Fruit fly (Drosophila melanogaster) whole organism, embryonic: ENCODE results near the gene Dad1.

Source experiments
- Ada2b ChIP-seq: fragments of 200-800 bp; sonication (Bioruptor generic); IDR thresholded peaks from 2 replicates; pipeline ENCODE4 v1.3.6; 2022; ENCODE audit warnings: missing biosample characterization, missing genetic modification characterization
- Adf1 ChIP-seq: fragments of 200-800 bp; sonication (Bioruptor generic); IDR thresholded peaks from 2 replicates; pipeline ENCODE4 v1.3.6; 2022; ENCODE audit warnings: missing biosample characterization, missing genetic modification characterization
- Bdp1 ChIP-seq: fragments of 200-800 bp; sonication (Bioruptor generic); optimal IDR thresholded peaks from 3 replicates; lab custom pipeline; 2016; ENCODE audit warnings: missing biosample characterization, missing genetic modification characterization
- Blimp-1 ChIP-seq: fragments of 200-800 bp; sonication (Bioruptor generic); optimal IDR thresholded peaks from 3 replicates; lab custom pipeline; 2018; ENCODE audit warnings: missing biosample characterization, missing genetic modification characterization, mild to moderate bottlenecking, moderate library complexity, missing genetic modification reagents
- CG10147 ChIP-seq: fragments of 200-800 bp; sonication (Bioruptor generic); optimal IDR thresholded peaks from 2 replicates; lab custom pipeline; 2019; ENCODE audit warnings: missing biosample characterization, mild to moderate bottlenecking, missing genetic modification characterization, moderate library complexity
- CG11093 ChIP-seq: fragments of 200-800 bp; sonication (Bioruptor generic); IDR thresholded peaks from 3 replicates; pipeline ENCODE4 v1.3.6; 2022; ENCODE audit warnings: missing biosample characterization, missing genetic modification characterization
- CG12071 ChIP-seq: fragments of 200-800 bp; sonication (Bioruptor generic); optimal IDR thresholded peaks from 3 replicates; lab custom pipeline; 2018; ENCODE audit warnings: missing biosample characterization, mild to moderate bottlenecking, missing genetic modification characterization
- CG12219 ChIP-seq: fragments of 200-800 bp; sonication (Bioruptor generic); optimal IDR thresholded peaks from 3 replicates; lab custom pipeline; 2018; ENCODE audit warnings: missing biosample characterization, mild to moderate bottlenecking, missing genetic modification characterization
- CG13287 ChIP-seq: fragments of 200-800 bp; sonication (Bioruptor generic); IDR thresholded peaks from 2 replicates; pipeline ENCODE4 v1.3.6; 2022; ENCODE audit warnings: missing biosample characterization, missing genetic modification characterization; ENCODE audit not compliant: partially characterized antibody
- CG14965 ChIP-seq: fragments of 200-800 bp; sonication (Bioruptor generic); optimal IDR thresholded peaks from 2 replicates; lab custom pipeline; 2016; ENCODE audit warnings: missing biosample characterization, missing genetic modification characterization, borderline replicate concordance
- CG16863 ChIP-seq: fragments of 200-800 bp; sonication (Bioruptor generic); optimal IDR thresholded peaks from 3 replicates; lab custom pipeline; 2016; ENCODE audit warnings: missing biosample characterization, missing genetic modification characterization
- CG17385 ChIP-seq: fragments of 200-800 bp; sonication (Bioruptor generic); optimal IDR thresholded peaks from 3 replicates; lab custom pipeline; 2018; ENCODE audit warnings: missing biosample characterization, mild to moderate bottlenecking, missing genetic modification characterization
- CG1792 ChIP-seq: fragments of 200-800 bp; sonication (Bioruptor generic); optimal IDR thresholded peaks from 2 replicates; lab custom pipeline; 2016; ENCODE audit warnings: missing biosample characterization, missing genetic modification characterization
- CG1832 ChIP-seq: fragments of 200-800 bp; sonication (Bioruptor generic); optimal IDR thresholded peaks from 2 replicates; lab custom pipeline; 2017; ENCODE audit warnings: missing biosample characterization, mild to moderate bottlenecking, missing genetic modification characterization, inconsistent platforms
- CG18599 ChIP-seq: fragments of 200-800 bp; sonication (Bioruptor generic); optimal IDR thresholded peaks from 3 replicates; lab custom pipeline; 2017; ENCODE audit warnings: missing biosample characterization, missing genetic modification characterization, mild to moderate bottlenecking, moderate library complexity, missing genetic modification reagents
- CG2116 ChIP-seq: fragments of 200-800 bp; sonication (Bioruptor generic); optimal IDR thresholded peaks from 3 replicates; lab custom pipeline; 2018; ENCODE audit warnings: missing biosample characterization, mild to moderate bottlenecking, missing genetic modification characterization
- CG33213 ChIP-seq: fragments of 200-800 bp; sonication (Bioruptor generic); optimal IDR thresholded peaks from 3 replicates; lab custom pipeline; 2016; ENCODE audit warnings: missing biosample characterization, missing genetic modification characterization
- CG3847 ChIP-seq: fragments of 200-800 bp; sonication (Bioruptor generic); IDR thresholded peaks from 2 replicates; pipeline ENCODE4 v1.3.6; 2022; ENCODE audit warnings: missing biosample characterization, missing genetic modification characterization
- CG43689 ChIP-seq: fragments of 200-800 bp; sonication (Bioruptor generic); IDR thresholded peaks from 2 replicates; pipeline ENCODE4 v1.3.6; 2022; ENCODE audit warnings: missing biosample characterization, missing genetic modification characterization
- CG4617 ChIP-seq: fragments of 200-800 bp; sonication (Bioruptor generic); optimal IDR thresholded peaks from 3 replicates; lab custom pipeline; 2016; ENCODE audit warnings: missing biosample characterization, missing genetic modification characterization, borderline replicate concordance
- CG4854 ChIP-seq: fragments of 200-800 bp; sonication (Bioruptor generic); optimal IDR thresholded peaks from 2 replicates; lab custom pipeline; 2016; ENCODE audit warnings: missing biosample characterization, missing genetic modification characterization, inconsistent platforms
- CG7372 ChIP-seq: fragments of 200-800 bp; sonication (Bioruptor generic); IDR thresholded peaks from 2 replicates; pipeline ENCODE4 v1.3.6; 2022; ENCODE audit warnings: missing biosample characterization, missing genetic modification characterization
- CG8478 ChIP-seq: fragments of >200 bp; optimal IDR thresholded peaks from 2 replicates; lab custom pipeline; 2018
- CHES-1-like ChIP-seq: fragments of 200-800 bp; sonication (Bioruptor generic); optimal IDR thresholded peaks from 2 replicates; lab custom pipeline; 2016; ENCODE audit warnings: missing biosample characterization, missing genetic modification characterization
- CTCF ChIP-seq: fragments of 200-800 bp; sonication (Bioruptor generic); optimal IDR thresholded peaks from 2 replicates; lab custom pipeline; 2017; ENCODE audit warnings: missing biosample characterization, mild to moderate bottlenecking, missing genetic modification characterization, moderate library complexity
- D19A ChIP-seq: fragments of 200-800 bp; optimal IDR thresholded peaks from 3 replicates; lab custom pipeline; 2019; ENCODE audit warnings: missing biosample characterization, mild to moderate bottlenecking, missing genetic modification characterization, moderate library complexity
- Dp ChIP-seq: fragments of 200-800 bp; sonication (Bioruptor generic); optimal IDR thresholded peaks from 2 replicates; lab custom pipeline; 2018; ENCODE audit warnings: missing biosample characterization, mild to moderate bottlenecking, missing genetic modification characterization, moderate library complexity
- ERR ChIP-seq: fragments of 200-800 bp; sonication (Bioruptor generic); optimal IDR thresholded peaks from 2 replicates; lab custom pipeline; 2016; ENCODE audit warnings: missing biosample characterization, missing genetic modification characterization
- Mes4 ChIP-seq: fragments of 200-800 bp; sonication (Bioruptor generic); optimal IDR thresholded peaks from 2 replicates; lab custom pipeline; 2016; ENCODE audit warnings: missing biosample characterization, missing genetic modification characterization
- Myb ChIP-seq: fragments of 200-800 bp; sonication (Bioruptor generic); optimal IDR thresholded peaks from 2 replicates; lab custom pipeline; 2016; ENCODE audit warnings: missing biosample characterization, missing genetic modification characterization
- NK7.1 ChIP-seq: fragments of 200-800 bp; sonication (Bioruptor generic); optimal IDR thresholded peaks from 3 replicates; lab custom pipeline; 2016; ENCODE audit warnings: missing biosample characterization, missing genetic modification characterization
- Nf-YA ChIP-seq: fragments of 200-800 bp; sonication (Bioruptor generic); IDR thresholded peaks from 2 replicates; pipeline ENCODE4 v1.3.6; 2022; ENCODE audit warnings: missing biosample characterization, missing genetic modification characterization
- NfI ChIP-seq: fragments of 200-800 bp; sonication (Bioruptor generic); optimal IDR thresholded peaks from 3 replicates; lab custom pipeline; 2018; ENCODE audit warnings: missing biosample characterization, mild to moderate bottlenecking, missing genetic modification characterization, moderate library complexity
- Rfx ChIP-seq: fragments of 200-800 bp; sonication (Bioruptor generic); IDR thresholded peaks from 2 replicates; pipeline ENCODE4 v1.3.6; 2022; ENCODE audit warnings: missing biosample characterization, missing genetic modification characterization
- Vsx1 ChIP-seq: fragments of 200-800 bp; sonication (Bioruptor generic); optimal IDR thresholded peaks from 2 replicates; lab custom pipeline; 2017; ENCODE audit warnings: missing biosample characterization, mild to moderate bottlenecking, missing genetic modification characterization, missing genetic modification reagents
- bsh ChIP-seq, 2 experiments: fragments of 200-800 bp; sonication (Bioruptor generic); optimal IDR thresholded peaks; 2 replicates each; lab custom pipeline; 2017 to 2018; ENCODE audit warnings: mild to moderate bottlenecking in 2 of 2, missing biosample characterization in 2 of 2, missing genetic modification characterization in 2 of 2, moderate library complexity in 1 of 2
- en ChIP-seq: fragments of 200-800 bp; sonication (Bioruptor generic); optimal IDR thresholded peaks from 2 replicates; lab custom pipeline; 2016; ENCODE audit warnings: missing biosample characterization, missing genetic modification characterization
- gce ChIP-seq: fragments of 200-800 bp; sonication (Bioruptor generic); IDR thresholded peaks from 3 replicates; pipeline ENCODE4 v1.3.6; 2022; ENCODE audit warnings: missing biosample characterization, missing genetic modification characterization
- gfzf ChIP-seq: fragments of 200-800 bp; sonication (Bioruptor generic); optimal IDR thresholded peaks from 2 replicates; lab custom pipeline; 2016; ENCODE audit warnings: missing biosample characterization, mild to moderate bottlenecking, missing genetic modification characterization, moderate library complexity
- hth ChIP-seq: fragments of >200 bp; optimal IDR thresholded peaks from 2 replicates; lab custom pipeline; 2017; ENCODE audit warnings: inconsistent platforms
- lola ChIP-seq, 3 experiments: fragments of >200 bp in 2 of 3; fragments of 200-800 bp in 1 of 3; sonication (Bioruptor generic) in 1 of 3; optimal IDR thresholded peaks; 2 replicates each; lab custom pipeline; 2017 to 2019; ENCODE audit warnings: missing biosample characterization in 3 of 3, missing genetic modification characterization in 3 of 3, mild to moderate bottlenecking in 1 of 3, moderate library complexity in 1 of 3
- luna ChIP-seq: fragments of 200-800 bp; sonication (Bioruptor generic); optimal IDR thresholded peaks from 2 replicates; lab custom pipeline; 2016; ENCODE audit warnings: missing biosample characterization, missing genetic modification characterization
- pb ChIP-seq: fragments of 200-800 bp; sonication (Bioruptor generic); optimal IDR thresholded peaks from 3 replicates; lab custom pipeline; 2016; ENCODE audit warnings: missing biosample characterization, missing genetic modification characterization
- phol ChIP-seq: fragments of 200-800 bp; sonication (Bioruptor generic); optimal IDR thresholded peaks from 3 replicates; lab custom pipeline; 2018; ENCODE audit warnings: missing biosample characterization, mild to moderate bottlenecking, missing genetic modification characterization, moderate library complexity
- pum ChIP-seq: fragments of 200-800 bp; sonication (Bioruptor generic); optimal IDR thresholded peaks from 2 replicates; lab custom pipeline; 2016; ENCODE audit warnings: missing biosample characterization, missing genetic modification characterization
- row ChIP-seq: fragments of 200-800 bp; sonication (Bioruptor generic); IDR thresholded peaks from 3 replicates; pipeline ENCODE4 v1.3.6; 2022; ENCODE audit warnings: missing biosample characterization, missing genetic modification characterization
- run ChIP-seq: fragments of 200-800 bp; sonication (Bioruptor generic); optimal IDR thresholded peaks from 3 replicates; lab custom pipeline; 2018; ENCODE audit warnings: missing biosample characterization, mild to moderate bottlenecking, missing genetic modification characterization
- sim ChIP-seq: fragments of 200-800 bp; sonication (Bioruptor generic); IDR thresholded peaks from 2 replicates; pipeline ENCODE4 v1.3.6; 2022; ENCODE audit warnings: missing biosample characterization, missing genetic modification characterization
- trem ChIP-seq: fragments of 200-800 bp; optimal IDR thresholded peaks from 3 replicates; lab custom pipeline; 2019; ENCODE audit warnings: missing biosample characterization, mild to moderate bottlenecking, missing genetic modification characterization, moderate library complexity
- unc-4 ChIP-seq: fragments of 200-800 bp; sonication (Bioruptor generic); IDR thresholded peaks from 2 replicates; pipeline ENCODE4 v1.3.6; 2022; ENCODE audit warnings: missing biosample characterization, missing genetic modification characterization; ENCODE audit not compliant: partially characterized antibody
- usp ChIP-seq: fragments of >200 bp; optimal IDR thresholded peaks from 2 replicates; lab custom pipeline; 2017; ENCODE audit warnings: missing biosample characterization, missing genetic modification characterization
- vnd ChIP-seq: fragments of 200-800 bp; sonication (Bioruptor generic); IDR thresholded peaks from 3 replicates; pipeline ENCODE4 v1.3.6; 2022; ENCODE audit warnings: missing biosample characterization, missing genetic modification characterization; ENCODE audit not compliant: partially characterized antibody

The Dad1 gene

DNA sequence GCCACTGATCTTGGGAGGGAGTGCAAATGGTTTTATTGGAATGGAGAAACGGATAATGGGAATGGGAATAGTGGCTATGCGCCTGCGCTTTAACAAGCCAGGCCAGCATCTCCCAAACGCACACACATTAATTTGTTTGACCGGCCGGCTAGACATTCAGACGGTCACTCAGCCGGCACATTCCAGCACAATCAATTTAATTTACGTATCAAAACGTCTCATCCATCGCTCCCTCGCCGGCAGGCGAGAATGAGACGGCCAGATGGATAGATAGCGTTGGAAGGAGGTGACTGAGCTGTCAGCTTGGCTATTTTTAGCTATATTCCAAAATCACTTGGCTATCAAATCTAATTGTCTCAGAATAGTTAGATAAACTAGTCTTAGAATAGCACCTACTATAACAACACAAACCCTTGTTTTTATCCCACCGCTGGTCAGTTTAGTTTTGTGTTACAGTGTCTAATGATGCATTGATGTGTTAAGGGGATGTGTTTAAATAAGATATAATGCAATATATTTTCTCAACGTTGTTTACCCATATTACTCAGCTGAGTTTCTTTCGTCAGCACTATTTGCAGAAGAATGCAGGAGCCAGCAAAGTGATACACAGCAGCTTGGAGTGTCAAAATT lies 39.6 kb upstream of the Dad1 start (continued):
- peak in 1 of 3 experiments; percentile 38 for TF ChIP-seq lola (GFP tag; optimal IDR thresholded peaks at IDR 0.05; lab: Kevin White, UChicago)
- TF ChIP-seq row (GFP tag; lab: Robert Waterston, UW): peak; percentile 46; the same call in 2 of the 3 replicates
- TF ChIP-seq NK7.1: no peak
- TF ChIP-seq unc-4 (GFP tag; lab: Robert Waterston, UW): no peak
- TF ChIP-seq CG16863 (GFP tag; lab: Kevin White, UChicago): no peak
- no peak for TF ChIP-seq CG17385 (GFP tag; lab: Kevin White, UChicago)
- TF ChIP-seq Bdp1 (GFP tag; lab: Kevin White, UChicago): no peak
- TF ChIP-seq bsh (GFP tag; optimal IDR thresholded peaks at IDR 0.05; lab: Kevin White, UChicago): peak in 1 of 2 experiments; percentile 50
- no peak for TF ChIP-seq luna (GFP tag; lab: Kevin White, UChicago)
- peak; percentile 8 for TF ChIP-seq CG2116 (GFP tag; lab: Kevin White, UChicago)
- no peak for TF ChIP-seq NfI (GFP tag; lab: Kevin White, UChicago)
- TF ChIP-seq CG3847 (GFP tag; lab: Robert Waterston, UW): no peak
- no peak for TF ChIP-seq phol
- no peak for TF ChIP-seq gfzf (GFP tag; lab: Kevin White, UChicago)
- TF ChIP-seq Myb (GFP tag; lab: Kevin White, UChicago): no peak
- no peak for TF ChIP-seq ERR (GFP tag; lab: Kevin White, UChicago)
- no peak for TF ChIP-seq sim
- no peak for TF ChIP-seq CG10147 (GFP tag; lab: Kevin White, UChicago)
- TF ChIP-seq en: no peak
- no peak for TF ChIP-seq CG4854 (GFP tag; lab: Kevin White, UChicago)
- TF ChIP-seq gce (GFP tag; lab: Robert Waterston, UW): no peak
- no peak for TF ChIP-seq CG1792
- peak; percentile 23 for TF ChIP-seq Blimp-1 (GFP tag; lab: Kevin White, UChicago)
- no peak for TF ChIP-seq CG1832 (GFP tag; lab: Kevin White, UChicago)
- peak; percentile 40 for TF ChIP-seq D19A (tag; lab: Kevin White, UChicago)
- no peak for TF ChIP-seq CG14965
- TF ChIP-seq CG33213 (GFP tag; lab: Kevin White, UChicago): peak; percentile 1
- TF ChIP-seq pb: no peak
- TF ChIP-seq Rfx (GFP tag; lab: Robert Waterston, UW): no peak
- no peak for TF ChIP-seq Dp (GFP tag; lab: Kevin White, UChicago)
- no peak for TF ChIP-seq pum
- TF ChIP-seq usp (GFP tag; lab: Kevin White, UChicago): no peak
- TF ChIP-seq CG18599 (GFP tag; lab: Kevin White, UChicago): no peak
- no peak for TF ChIP-seq CG7372 (GFP tag; lab: Robert Waterston, UW)
- TF ChIP-seq run: no peak
- no peak for TF ChIP-seq vnd (GFP tag; lab: Robert Waterston, UW)
- TF ChIP-seq CG13287 (GFP tag; lab: Robert Waterston, UW): no peak
- TF ChIP-seq Mes4 (GFP tag; lab: Kevin White, UChicago): peak; percentile 9
- TF ChIP-seq CG43689 (GFP tag; lab: Robert Waterston, UW): no peak
- no peak for TF ChIP-seq Adf1 (GFP tag; lab: Robert Waterston, UW)
- TF ChIP-seq CG11093 (GFP tag; lab: Robert Waterston, UW): no peak
- TF ChIP-seq CG12219 (GFP tag; lab: Kevin White, UChicago): no peak
- TF ChIP-seq Vsx1 (GFP tag; lab: Kevin White, UChicago): no peak
- TF ChIP-seq trem (tag; lab: Kevin White, UChicago): no peak
- TF ChIP-seq CG12071 (GFP tag; lab: Kevin White, UChicago): no peak
- no peak for TF ChIP-seq CG8478 (lab: Kevin White, UChicago)
- no peak for TF ChIP-seq Nf-YA
- no peak for TF ChIP-seq Ada2b
- TF ChIP-seq CTCF (GFP tag; lab: Kevin White, UChicago): no peak
- TF ChIP-seq CG4617 (GFP tag; lab: Kevin White, UChicago): no peak
- no peak for TF ChIP-seq hth (lab: Kevin White, UChicago)
- no peak for TF ChIP-seq CHES-1-like (GFP tag; lab: Kevin White, UChicago)
